Fruit fly (Drosophila melanogaster) whole organism, embryonic: ENCODE data around the gene wdn.

Experiments
- BEAF-32 ChIP-seq: fragments of 200-800 bp; sonication (Bioruptor generic); optimal IDR thresholded peaks from 3 replicates; lab custom pipeline; 2017; ENCODE audit warnings: missing biosample characterization, missing genetic modification characterization, mild to moderate bottlenecking, moderate library complexity, missing genetic modification reagents
- CG10267 ChIP-seq: fragments of 200-800 bp; sonication (Bioruptor generic); optimal IDR thresholded peaks from 2 replicates; lab custom pipeline; 2018; ENCODE audit warnings: missing biosample characterization, mild to moderate bottlenecking, missing genetic modification characterization, moderate library complexity
- CG10321 ChIP-seq: fragments of 200-800 bp; sonication (Bioruptor generic); IDR thresholded peaks from 2 replicates; pipeline ENCODE4 v1.3.6; 2022; ENCODE audit warnings: missing biosample characterization, missing genetic modification characterization
- CG11560 ChIP-seq: fragments of 200-800 bp; sonication (Bioruptor generic); IDR thresholded peaks from 3 replicates; pipeline ENCODE4 v1.3.6; 2022; ENCODE audit warnings: missing biosample characterization, missing genetic modification characterization
- CG13424 ChIP-seq: fragments of 200-800 bp; sonication (Bioruptor generic); optimal IDR thresholded peaks from 2 replicates; lab custom pipeline; 2019; ENCODE audit warnings: missing biosample characterization, mild to moderate bottlenecking, missing genetic modification characterization, moderate library complexity
- CG13894 ChIP-seq: fragments of 200-800 bp; sonication (Bioruptor generic); optimal IDR thresholded peaks from 3 replicates; lab custom pipeline; 2018; ENCODE audit warnings: missing biosample characterization, mild to moderate bottlenecking, missing genetic modification characterization, moderate library complexity
- CG14667 ChIP-seq: fragments of 200-800 bp; sonication (Bioruptor generic); IDR thresholded peaks from 2 replicates; pipeline ENCODE4 v1.3.6; 2022; ENCODE audit warnings: missing biosample characterization, missing genetic modification characterization
- CG15479 ChIP-seq: fragments of 200-800 bp; sonication (Bioruptor generic); optimal IDR thresholded peaks from 3 replicates; lab custom pipeline; 2019; ENCODE audit warnings: missing biosample characterization, mild to moderate bottlenecking, missing genetic modification characterization, moderate library complexity
- CG15601 ChIP-seq: fragments of 200-800 bp; sonication (Bioruptor generic); optimal IDR thresholded peaks from 3 replicates; lab custom pipeline; 2019; ENCODE audit warnings: missing biosample characterization, mild to moderate bottlenecking, missing genetic modification characterization, moderate library complexity
- CG17802 ChIP-seq: fragments of 200-800 bp; sonication (Bioruptor generic); optimal IDR thresholded peaks from 2 replicates; lab custom pipeline; 2018; ENCODE audit warnings: missing biosample characterization, mild to moderate bottlenecking, missing genetic modification characterization, moderate library complexity
- CG1832 ChIP-seq: fragments of 200-800 bp; sonication (Bioruptor generic); optimal IDR thresholded peaks from 2 replicates; lab custom pipeline; 2017; ENCODE audit warnings: missing biosample characterization, mild to moderate bottlenecking, missing genetic modification characterization, inconsistent platforms
- CG2199 ChIP-seq: fragments of 200-800 bp; sonication (Bioruptor generic); IDR thresholded peaks from 3 replicates; pipeline ENCODE4 v1.3.6; 2022; ENCODE audit warnings: missing biosample characterization, missing genetic modification characterization
- CG31388 ChIP-seq: fragments of 200-800 bp; sonication (Bioruptor generic); optimal IDR thresholded peaks from 2 replicates; lab custom pipeline; 2016; ENCODE audit warnings: missing biosample characterization, missing genetic modification characterization
- CG32767 ChIP-seq: fragments of 200-800 bp; sonication (Bioruptor generic); IDR thresholded peaks from 2 replicates; pipeline ENCODE4 v1.3.6; 2022; ENCODE audit warnings: missing biosample characterization, missing genetic modification characterization
- CG32772 ChIP-seq: fragments of 200-800 bp; sonication (Bioruptor generic); IDR thresholded peaks from 2 replicates; pipeline ENCODE4 v1.3.6; 2022; ENCODE audit warnings: missing biosample characterization, missing genetic modification characterization
- CG42726 ChIP-seq: fragments of 200-800 bp; sonication (Bioruptor generic); IDR thresholded peaks from 2 replicates; pipeline ENCODE4 v1.3.6; 2022; ENCODE audit warnings: missing biosample characterization, missing genetic modification characterization; ENCODE audit not compliant: partially characterized antibody
- CG4424 ChIP-seq: fragments of 200-800 bp; sonication (Bioruptor generic); optimal IDR thresholded peaks from 3 replicates; lab custom pipeline; 2016; ENCODE audit warnings: missing biosample characterization, missing genetic modification characterization
- CG6791 ChIP-seq: fragments of 200-800 bp; sonication (Bioruptor generic); IDR thresholded peaks from 3 replicates; pipeline ENCODE4 v1.3.6; 2022; ENCODE audit warnings: missing biosample characterization, missing genetic modification characterization; ENCODE audit not compliant: partially characterized antibody
- CG7271 ChIP-seq: fragments of 200-800 bp; sonication (Bioruptor generic); optimal IDR thresholded peaks from 2 replicates; lab custom pipeline; 2018; ENCODE audit warnings: missing biosample characterization, mild to moderate bottlenecking, missing genetic modification characterization, moderate library complexity
- CG8478 ChIP-seq: fragments of >200 bp; optimal IDR thresholded peaks from 2 replicates; lab custom pipeline; 2018
- CTCF ChIP-seq: fragments of 200-800 bp; sonication (Bioruptor generic); optimal IDR thresholded peaks from 2 replicates; lab custom pipeline; 2017; ENCODE audit warnings: missing biosample characterization, mild to moderate bottlenecking, missing genetic modification characterization, moderate library complexity
- Deaf1 ChIP-seq: fragments of 200-800 bp; optimal IDR thresholded peaks from 3 replicates; lab custom pipeline; 2019; ENCODE audit warnings: missing biosample characterization, mild to moderate bottlenecking, missing genetic modification characterization, moderate library complexity
- Dll ChIP-seq: fragments of 200-800 bp; sonication (Bioruptor generic); IDR thresholded peaks from 4 replicates; pipeline ENCODE4 v1.3.6; 2022; ENCODE audit warnings: missing biosample characterization, missing genetic modification characterization; ENCODE audit not compliant: partially characterized antibody
- Kr ChIP-seq: fragments of 200-800 bp; sonication (Bioruptor generic); optimal IDR thresholded peaks from 2 replicates; lab custom pipeline; 2017; ENCODE audit warnings: missing biosample characterization, mild to moderate bottlenecking, missing genetic modification characterization
- NC2β ChIP-seq: fragments of 200-800 bp; sonication (Bioruptor generic); optimal IDR thresholded peaks from 2 replicates; lab custom pipeline; 2016; ENCODE audit warnings: missing biosample characterization, missing genetic modification characterization
- abd-A ChIP-seq: fragments of 200-800 bp; sonication (Bioruptor generic); optimal IDR thresholded peaks from 3 replicates; lab custom pipeline; 2019; ENCODE audit warnings: missing biosample characterization, mild to moderate bottlenecking, missing genetic modification characterization, moderate library complexity
- ara ChIP-seq: fragments of 200-800 bp; sonication (Bioruptor generic); IDR thresholded peaks from 2 replicates; pipeline ENCODE4 v1.3.6; 2022; ENCODE audit warnings: missing biosample characterization, missing genetic modification characterization
- bbx ChIP-seq: fragments of 200-800 bp; sonication (Bioruptor generic); IDR thresholded peaks from 2 replicates; pipeline ENCODE4 v1.3.6; 2022; ENCODE audit warnings: missing biosample characterization, missing genetic modification characterization; ENCODE audit not compliant: partially characterized antibody
- bsh ChIP-seq, 2 experiments: fragments of 200-800 bp; sonication (Bioruptor generic); optimal IDR thresholded peaks; 2 replicates each; lab custom pipeline; 2017 to 2018; ENCODE audit warnings: mild to moderate bottlenecking in 2 of 2, missing biosample characterization in 2 of 2, missing genetic modification characterization in 2 of 2, moderate library complexity in 1 of 2
- cg ChIP-seq: fragments of 200-800 bp; sonication (Bioruptor generic); optimal IDR thresholded peaks from 3 replicates; lab custom pipeline; 2019; ENCODE audit warnings: missing biosample characterization, mild to moderate bottlenecking, missing genetic modification characterization, moderate library complexity
- chm ChIP-seq: fragments of 200-800 bp; sonication (Bioruptor generic); IDR thresholded peaks from 2 replicates; pipeline ENCODE4 v1.3.6; 2022; ENCODE audit warnings: missing biosample characterization, missing genetic modification characterization
- ci ChIP-seq: fragments of 200-800 bp; sonication (Bioruptor generic); IDR thresholded peaks from 3 replicates; pipeline ENCODE4 v1.3.6; 2022; ENCODE audit warnings: missing biosample characterization, missing genetic modification characterization
- corto ChIP-seq: fragments of 200-800 bp; sonication (Bioruptor generic); optimal IDR thresholded peaks from 2 replicates; lab custom pipeline; 2016; ENCODE audit warnings: missing biosample characterization, mild to moderate bottlenecking, missing genetic modification characterization, moderate library complexity
- dm ChIP-seq: fragments of 200-800 bp; sonication (Bioruptor generic); optimal IDR thresholded peaks from 3 replicates; lab custom pipeline; 2016; ENCODE audit warnings: missing biosample characterization, missing genetic modification characterization
- dmrt99B ChIP-seq: fragments of 200-800 bp; sonication (Bioruptor generic); optimal IDR thresholded peaks from 2 replicates; lab custom pipeline; 2018; ENCODE audit warnings: missing biosample characterization, mild to moderate bottlenecking, missing genetic modification characterization, moderate library complexity
- ewg ChIP-seq: fragments of 200-800 bp; sonication (Bioruptor generic); optimal IDR thresholded peaks from 3 replicates; lab custom pipeline; 2017; ENCODE audit warnings: mild to moderate bottlenecking, missing biosample characterization, missing genetic modification reagents, missing genetic modification characterization
- grau ChIP-seq: fragments of 200-800 bp; optimal IDR thresholded peaks from 3 replicates; lab custom pipeline; 2019; ENCODE audit warnings: missing biosample characterization, mild to moderate bottlenecking, missing genetic modification characterization, moderate library complexity
- kni ChIP-seq: fragments of 200-800 bp; sonication (Bioruptor generic); optimal IDR thresholded peaks from 3 replicates; lab custom pipeline; 2017; ENCODE audit warnings: mild to moderate bottlenecking, missing biosample characterization, missing genetic modification reagents, missing genetic modification characterization
- lbe ChIP-seq: fragments of 200-800 bp; sonication (Bioruptor generic); optimal IDR thresholded peaks from 2 replicates; lab custom pipeline; 2016; ENCODE audit warnings: missing biosample characterization, mild to moderate bottlenecking, missing genetic modification characterization
- nom ChIP-seq: fragments of 200-800 bp; sonication (Bioruptor generic); optimal IDR thresholded peaks from 2 replicates; lab custom pipeline; 2017; ENCODE audit warnings: missing biosample characterization, missing genetic modification characterization, mild to moderate bottlenecking, moderate library complexity, missing genetic modification reagents
- rib ChIP-seq: fragments of 200-800 bp; sonication (Bioruptor generic); IDR thresholded peaks from 2 replicates; pipeline ENCODE4 v1.3.6; 2022; ENCODE audit warnings: missing biosample characterization, missing genetic modification characterization
- salm ChIP-seq: fragments of 200-800 bp; sonication (Bioruptor generic); optimal IDR thresholded peaks from 2 replicates; lab custom pipeline; 2018; ENCODE audit warnings: missing biosample characterization, mild to moderate bottlenecking, missing genetic modification characterization
- sd ChIP-seq: fragments of 200-800 bp; sonication (Bioruptor generic); optimal IDR thresholded peaks from 3 replicates; lab custom pipeline; 2018; ENCODE audit warnings: missing biosample characterization, mild to moderate bottlenecking, missing genetic modification characterization, moderate library complexity
- sens ChIP-seq: fragments of 200-800 bp; sonication (Bioruptor generic); peaks from one replicate; lab custom pipeline; 2016; ENCODE audit warnings: missing biosample characterization, missing genetic modification characterization
- sima ChIP-seq: fragments of 200-800 bp; sonication (Bioruptor generic); optimal IDR thresholded peaks from 2 replicates; lab custom pipeline; 2016; ENCODE audit warnings: missing biosample characterization, missing genetic modification characterization
- sqz ChIP-seq: fragments of 200-800 bp; sonication (Bioruptor generic); optimal IDR thresholded peaks from 3 replicates; lab custom pipeline; 2018; ENCODE audit warnings: missing biosample characterization, mild to moderate bottlenecking, missing genetic modification characterization
- stwl ChIP-seq: fragments of 200-800 bp; sonication (Bioruptor generic); optimal IDR thresholded peaks from 3 replicates; lab custom pipeline; 2018; ENCODE audit warnings: missing biosample characterization, mild to moderate bottlenecking, missing genetic modification characterization, moderate library complexity
- wor ChIP-seq: fragments of 200-800 bp; sonication (Bioruptor generic); IDR thresholded peaks from 2 replicates; pipeline ENCODE4 v1.3.6; 2022; ENCODE audit warnings: missing biosample characterization, missing genetic modification characterization
- yki ChIP-seq: fragments of >200 bp; optimal IDR thresholded peaks from 3 replicates; lab custom pipeline; 2018
- z ChIP-seq: fragments of 200-800 bp; sonication (Bioruptor generic); IDR thresholded peaks from 3 replicates; pipeline ENCODE4 v1.3.6; 2022; ENCODE audit warnings: missing biosample characterization, missing genetic modification characterization

The wdn gene

dm6 chr3R:28858241-28858647 is 47.1 kb upstream of the wdn start:
- TF ChIP-seq CG4424 (GFP tag; lab: Kevin White, UChicago) = peak; percentile 87
- TF ChIP-seq bbx = 0 out of 2 replicates have a peak, but pooled peaks have one; percentile 10
- 0 out of 2 replicates have a peak, but pooled peaks have one; percentile 38 for TF ChIP-seq CG32767
- peak; percentile 35 for TF ChIP-seq CG13894 (tag; lab: Kevin White, UChicago)
- peak; percentile 50 for TF ChIP-seq CG8478
- peak; percentile 72 for TF ChIP-seq CG1832 (GFP tag; lab: Kevin White, UChicago)
- peak; percentile 16; the same call in 1 of the 3 replicates for TF ChIP-seq ci (GFP tag; lab: Robert Waterston, UW)
- TF ChIP-seq CG7271 (tag; lab: Kevin White, UChicago) = no peak
- TF ChIP-seq CG6791 (GFP tag; lab: Robert Waterston, UW) = peak; percentile 30; the same call in 1 of the 3 replicates
- TF ChIP-seq dmrt99B (tag; lab: Kevin White, UChicago) = no peak
- TF ChIP-seq Deaf1 = peak; percentile 69
- no peak for TF ChIP-seq CG17802 (tag; lab: Kevin White, UChicago)
- TF ChIP-seq CG15601 (tag; lab: Kevin White, UChicago) = peak; percentile 26
- no peak for TF ChIP-seq CG32772 (GFP tag; lab: Robert Waterston, UW)
- TF ChIP-seq sima (GFP tag; lab: Kevin White, UChicago) = no peak
- peak; percentile 35; the same call in 1 of the 2 replicates for TF ChIP-seq rib (GFP tag; lab: Robert Waterston, UW)
- TF ChIP-seq ara (GFP tag; lab: Robert Waterston, UW) = no peak
- TF ChIP-seq dm = no peak
- peak; percentile 18; the same call in 1 of the 2 replicates for TF ChIP-seq chm (GFP tag; lab: Robert Waterston, UW)
- peak; percentile 80 for TF ChIP-seq sqz (GFP tag; lab: Kevin White, UChicago)
- no peak for TF ChIP-seq CG42726 (GFP tag; lab: Robert Waterston, UW)
- no peak for TF ChIP-seq CG11560 (tag; lab: Robert Waterston, UW)
- no peak for TF ChIP-seq wor (GFP tag; lab: Robert Waterston, UW)
- TF ChIP-seq stwl (tag; lab: Kevin White, UChicago) = peak; percentile 35
- TF ChIP-seq corto (GFP tag; lab: Kevin White, UChicago) = peak; percentile 68
- peak; percentile 84 for TF ChIP-seq CG2199
- peak; percentile 27 for TF ChIP-seq ewg
- TF ChIP-seq Kr = peak; percentile 71
- no peak for TF ChIP-seq NC2β (GFP tag; lab: Kevin White, UChicago)
- TF ChIP-seq z = peak; percentile 44; the same call in 1 of the 3 replicates
- TF ChIP-seq CG10321 (GFP tag; lab: Robert Waterston, UW) = peak; percentile 94
- no peak for TF ChIP-seq CG31388 (GFP tag; lab: Kevin White, UChicago)
- peak; percentile 81 for TF ChIP-seq cg (GFP tag; lab: Kevin White, UChicago)
- peak; percentile 4 for TF ChIP-seq CTCF (GFP tag; lab: Kevin White, UChicago)
- peak; percentile 21 for TF ChIP-seq sd
- no peak for TF ChIP-seq CG13424 (tag; lab: Kevin White, UChicago)
- peak; percentile 43 for TF ChIP-seq abd-A (tag; lab: Kevin White, UChicago)
- peak; percentile 5 for TF ChIP-seq BEAF-32
- TF ChIP-seq bsh (GFP tag; optimal IDR thresholded peaks at IDR 0.05; lab: Kevin White, UChicago) = peak in 1 of 2 experiments; percentile 90
- no peak for TF ChIP-seq CG14667 (GFP tag; lab: Robert Waterston, UW)
- TF ChIP-seq grau (tag; lab: Kevin White, UChicago) = no peak
- TF ChIP-seq salm (tag; lab: Kevin White, UChicago) = no peak
- peak; percentile 99 for TF ChIP-seq nom
- peak; percentile 69 for TF ChIP-seq sens (GFP tag; lab: Kevin White, UChicago)
- TF ChIP-seq CG15479 (GFP tag; lab: Kevin White, UChicago) = peak; percentile 58
- no peak for TF ChIP-seq CG10267 (tag; lab: Kevin White, UChicago)
- no peak for TF ChIP-seq yki (lab: Kevin White, UChicago)
- peak; percentile 8 for TF ChIP-seq kni (GFP tag; lab: Kevin White, UChicago)
- peak; percentile 26 for TF ChIP-seq lbe (GFP tag; lab: Kevin White, UChicago)
- TF ChIP-seq Dll (GFP tag; lab: Robert Waterston, UW) = peak; percentile 10; the same call in 1 of the 4 replicates
